Worm (Caenorhabditis elegans) whole organism, L1 larva: ENCODE results near the gene npp-23.

Experiments used
- alr-1 ChIP-seq: fragments of 200-800 bp; sonication (Bioruptor generic); optimal IDR thresholded peaks from 2 replicates; lab custom pipeline; 2018; ENCODE audit warnings: borderline replicate concordance, mild to moderate bottlenecking, missing genetic modification characterization, missing compliant biosample characterization
- egl-13 ChIP-seq: sonication (generic microtip); optimal IDR thresholded peaks from 2 replicates; lab custom pipeline; 2016; ENCODE audit warnings: missing genotype, missing genetic modification reagents, missing genetic modification characterization, missing compliant biosample characterization
- nhr-237 ChIP-seq: fragments of 150-350 bp; optimal IDR thresholded peaks from 2 replicates; lab custom pipeline; 2014; ENCODE audit warnings: missing biosample characterization, missing genetic modification characterization
- snpc-4 ChIP-seq: fragments of 150-350 bp; optimal IDR thresholded peaks from 2 replicates; lab custom pipeline; 2014; ENCODE audit warnings: missing biosample characterization, missing genetic modification characterization

ce11 chrIV:8906743-8907142 is 37.3 kb upstream of the npp-23 start, which contains the start of gene C27B7.7:
- no peak for TF ChIP-seq nhr-237 (tag; lab: Kevin White, UChicago)
- no peak for TF ChIP-seq snpc-4 (tag; lab: Kevin White, UChicago)
- no peak for TF ChIP-seq alr-1 (tag; lab: Kevin White, UChicago)
- no peak for TF ChIP-seq egl-13 (tag; lab: Kevin White, UChicago)
